Worm (Caenorhabditis elegans): ENCODE data around the gene F43C11.3.

The F43C11.3 gene

ce11 chrII:2374973-2375372 is 21.9 kb downstream of the F43C11.3 start, which contains the start of gene F16G10.2:
Gene F16G10.2, plus strand, starts transcription at chrII:2375273.
- TF ChIP-seq lin-13 (tag; optimal IDR thresholded peaks at IDR 0.05), result no peak
- no peak for TF ChIP-seq bed-3 (GFP tag; optimal IDR thresholded peaks at IDR 0.05)
- TF ChIP-seq nhr-2 (tag; optimal IDR thresholded peaks at IDR 0.05), result no peak
- TF ChIP-seq flh-1 (GFP tag; optimal IDR thresholded peaks at IDR 0.05), result no peak
- no peak for TF ChIP-seq ham-2 (GFP tag; optimal IDR thresholded peaks at IDR 0.05)
- TF ChIP-seq ceh-83 (GFP tag; optimal IDR thresholded peaks at IDR 0.05), result no peak

ce11 chrII:2377751-2378150 is 24.6 kb downstream of the F43C11.3 start, which contains the start of gene F16G10.6:
Gene F16G10.6, minus strand, starts transcription at chrII:2377851.
- TF ChIP-seq tbx-8 (GFP tag; optimal IDR thresholded peaks at IDR 0.05), result no peak
- TF ChIP-seq blmp-1 (tag; optimal IDR thresholded peaks at IDR 0.05), result no peak

DNA sequence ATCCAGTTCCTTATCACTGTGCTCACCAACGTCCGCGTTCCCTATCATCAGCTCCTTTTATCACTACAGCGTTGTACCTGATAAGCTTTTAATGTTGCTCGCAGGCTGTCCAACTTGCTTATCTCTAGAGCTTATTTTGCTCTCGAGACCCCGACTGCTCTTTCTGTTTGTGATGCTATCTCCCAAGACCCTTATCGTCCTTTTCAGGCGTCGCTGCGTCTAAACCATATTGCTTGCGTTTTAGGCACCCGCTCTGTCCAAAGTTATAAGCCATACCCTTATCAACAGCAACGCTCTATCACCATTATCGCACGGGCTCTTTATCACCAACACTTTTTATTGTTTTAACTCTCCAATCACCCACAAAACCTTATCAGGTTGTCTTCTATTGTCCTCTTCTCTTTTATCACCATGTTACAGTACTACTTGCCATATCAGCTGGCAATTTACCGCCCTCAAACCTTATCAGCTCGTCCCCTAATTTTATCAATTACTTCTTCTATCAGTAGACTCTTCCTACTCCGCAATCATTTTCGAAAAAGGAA is 25.4 kb downstream of the F43C11.3 start:
- TF ChIP-seq elt-1 (tag; optimal IDR thresholded peaks at IDR 0.05; ENCODE audit: borderline replicate concordance, insufficient read depth) (no peak), zip-8 (tag; optimal IDR thresholded peaks at IDR 0.05) (no peak), drap-1 (GFP tag; optimal IDR thresholded peaks at IDR 0.05) (no peak), elt-3 (tag; optimal IDR thresholded peaks at IDR 0.05) (no peak), nhr-237 (tag; optimal IDR thresholded peaks at IDR 0.05) (no peak), ham-2 (GFP tag; optimal IDR thresholded peaks at IDR 0.05) (no peak), ceh-43 (GFP tag; optimal IDR thresholded peaks at IDR 0.05) (no peak), cnd-1 (tag; optimal IDR thresholded peaks at IDR 0.05) (no peak), unc-39 (tag; optimal IDR thresholded peaks at IDR 0.05) (no peak), ces-1 (GFP tag; optimal IDR thresholded peaks at IDR 0.05) (no peak), ceh-83 (GFP tag; optimal IDR thresholded peaks at IDR 0.05) (no peak), flh-1 (GFP tag; optimal IDR thresholded peaks at IDR 0.05) (no peak), ztf-11 (tag; optimal IDR thresholded peaks at IDR 0.05) (no peak), ceh-39 (tag; optimal IDR thresholded peaks at IDR 0.05) (no peak), tbx-8 (GFP tag; optimal IDR thresholded peaks at IDR 0.05) (no peak), M03D4.4 (tag; optimal IDR thresholded peaks at IDR 0.05) (no peak), blmp-1 (tag; optimal IDR thresholded peaks at IDR 0.05) (no peak), unc-62 (GFP tag; optimal IDR thresholded peaks at IDR 0.05) (no peak), snpc-4 (tag; optimal IDR thresholded peaks at IDR 0.05) (no peak), pha-4 (tag; optimal IDR thresholded peaks at IDR 0.05) (no peak)

ce11 chrII:2379673-2380072 is 26.6 kb downstream of the F43C11.3 start:
- no peak for TF ChIP-seq elt-1 (tag; optimal IDR thresholded peaks at IDR 0.05; ENCODE audit: borderline replicate concordance, insufficient read depth)

DNA sequence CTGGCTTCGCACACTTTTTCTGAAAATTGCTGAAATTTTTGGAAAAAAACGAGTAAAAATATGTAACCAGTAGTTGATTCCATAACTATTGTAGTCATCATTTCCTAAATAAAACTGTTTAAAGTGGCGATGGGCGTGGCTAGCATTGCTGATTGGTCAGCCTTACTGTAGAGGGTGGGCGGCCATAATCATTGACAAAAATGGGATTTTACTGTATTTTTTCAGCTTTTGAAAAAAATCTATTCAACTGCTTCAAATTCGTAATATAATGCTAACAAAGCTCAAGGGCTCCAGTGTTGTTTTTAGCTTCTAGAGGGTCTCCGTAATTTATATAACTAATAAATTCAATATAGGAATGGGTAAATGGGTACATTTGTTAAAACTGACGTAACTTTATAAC is 27.1 kb downstream of the F43C11.3 start, which contains the start of gene F16G10.7:
Gene F16G10.7 (minus strand): TSS at position 101 of the 400 bp plus-strand sequence.
- TF ChIP-seq nhr-237 (tag; optimal IDR thresholded peaks at IDR 0.05) (no peak), lsy-2 (tag; optimal IDR thresholded peaks at IDR 0.05) (peak; percentile 29), drap-1 (GFP tag; optimal IDR thresholded peaks at IDR 0.05) (no peak), blmp-1 (tag; optimal IDR thresholded peaks at IDR 0.05) (no peak)

ce11 chrII:2383334-2383733 is 30.2 kb downstream of the F43C11.3 start, which contains the start of gene F16G10.8:
Gene F16G10.8, minus strand, starts transcription at chrII:2383434.
- TF ChIP-seq unc-62 (GFP tag; optimal IDR thresholded peaks at IDR 0.05) (no peak), unc-120 (tag; optimal IDR thresholded peaks at IDR 0.05; ENCODE audit: poor library complexity, severe bottlenecking) (no peak), pha-4 (tag; optimal IDR thresholded peaks at IDR 0.05) (no peak), nhr-76 (tag; optimal IDR thresholded peaks at IDR 0.05) (no peak), flh-1 (GFP tag; optimal IDR thresholded peaks at IDR 0.05) (no peak)

DNA sequence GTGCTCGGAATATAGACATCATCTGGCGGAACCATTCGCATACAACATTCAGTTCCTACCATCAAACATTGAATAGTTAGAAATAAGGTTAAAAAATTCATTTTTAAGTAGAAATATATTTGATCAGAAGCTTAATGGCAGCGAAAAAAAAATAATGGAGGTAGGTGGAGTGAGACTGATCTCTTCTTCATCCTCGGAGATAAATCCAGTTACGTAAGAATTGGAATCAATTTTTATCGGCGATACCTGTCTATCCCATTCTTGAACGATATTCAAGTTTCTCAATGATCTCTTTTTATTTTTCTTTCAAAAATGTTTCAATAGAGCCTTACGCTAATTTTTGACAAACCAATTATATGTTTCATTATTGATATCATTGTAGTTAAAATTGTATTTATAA is 32.4 kb downstream of the F43C11.3 start, which contains the start of gene F16G10.9:
Gene F16G10.9 (minus strand): TSS at position 101 of the 400 bp plus-strand sequence.
- TF ChIP-seq sptf-1 (tag; optimal IDR thresholded peaks at IDR 0.05) (no peak), elt-3 (tag; optimal IDR thresholded peaks at IDR 0.05) (no peak), blmp-1 (tag; optimal IDR thresholded peaks at IDR 0.05) (no peak), ceh-83 (GFP tag; optimal IDR thresholded peaks at IDR 0.05) (no peak), ceh-43 (GFP tag; optimal IDR thresholded peaks at IDR 0.05) (no peak), unc-39 (tag; optimal IDR thresholded peaks at IDR 0.05) (no peak), mab-5 (tag; optimal IDR thresholded peaks at IDR 0.05) (no peak), tbx-8 (GFP tag; optimal IDR thresholded peaks at IDR 0.05) (no peak)

Data from whole organism, mixed stage, embryonic.